Worm (Caenorhabditis elegans): ENCODE measurements around the gene ZC455.1.
A peak's percentile ranks its signal among the peaks of the same experiment; 100 is the strongest.

The ZC455.1 gene

ce11 chrV:12796908-12797490 lies 23.7 kb downstream of the ZC455.1 start:
- TF ChIP-seq fkh-2 (tag; optimal IDR thresholded peaks at IDR 0.05) (no peak), nhr-77 (tag; optimal IDR thresholded peaks at IDR 0.05) (no peak), nhr-43 (tag; optimal IDR thresholded peaks at IDR 0.05; ENCODE audit: poor library complexity, severe bottlenecking) (no peak), elt-2 (tag; optimal IDR thresholded peaks at IDR 0.05) (peak; percentile 76), fos-1 (tag; optimal IDR thresholded peaks at IDR 0.05) (no peak), lin-15B (tag; optimal IDR thresholded peaks at IDR 0.05) (no peak)

ce11 chrV:12797992-12798391 lies 24.7 kb downstream of the ZC455.1 start, which contains the start of gene ugt-6:
ugt-6 (minus strand) TSS chrV:12798224.
- no peak for TF ChIP-seq mdl-1 (tag; optimal IDR thresholded peaks at IDR 0.05)
- peak; percentile 9 for TF ChIP-seq pqm-1 (tag; optimal IDR thresholded peaks at IDR 0.05)
- TF ChIP-seq elt-1 (tag; optimal IDR thresholded peaks at IDR 0.05), result no peak
- TF ChIP-seq ztf-11 (tag; optimal IDR thresholded peaks at IDR 0.05), result no peak
- peak; percentile 22 for TF ChIP-seq elt-2 (tag; optimal IDR thresholded peaks at IDR 0.05)

- TF ChIP-seq fkh-2 (tag; optimal IDR thresholded peaks at IDR 0.05), result no peak
- no peak for TF ChIP-seq tbx-2 (tag; optimal IDR thresholded peaks at IDR 0.05)
- TF ChIP-seq ztf-11 (tag; optimal IDR thresholded peaks at IDR 0.05), result no peak
- no peak for TF ChIP-seq jun-1 (tag; optimal IDR thresholded peaks at IDR 0.05)
- TF ChIP-seq mdl-1 (tag; optimal IDR thresholded peaks at IDR 0.05), result no peak
- TF ChIP-seq daf-12 (tag; optimal IDR thresholded peaks at IDR 0.05), result no peak
- TF ChIP-seq nhr-25 (tag; optimal IDR thresholded peaks at IDR 0.05), result no peak
- TF ChIP-seq ceh-16 (tag; optimal IDR thresholded peaks at IDR 0.05), result no peak
- TF ChIP-seq egl-27 (tag; optimal IDR thresholded peaks at IDR 0.05), result no peak
- no peak for TF ChIP-seq nhr-11 (tag; optimal IDR thresholded peaks at IDR 0.05)
- TF ChIP-seq mml-1 (tag; optimal IDR thresholded peaks at IDR 0.05), result no peak
- no peak for TF ChIP-seq nhr-43 (tag; optimal IDR thresholded peaks at IDR 0.05; ENCODE audit: poor library complexity, severe bottlenecking)
- TF ChIP-seq nhr-12 (tag; optimal IDR thresholded peaks at IDR 0.05), result no peak
Observed at ce11 chrV:12800171-12800570, 26.8 kb downstream of the ZC455.1 start, which contains the start of gene ugt-3. ugt-3 (minus strand) TSS chrV:12800271.

- TF ChIP-seq nhr-12 (tag; optimal IDR thresholded peaks at IDR 0.05), result no peak
- no peak for TF ChIP-seq zag-1 (tag; optimal IDR thresholded peaks at IDR 0.05)
- TF ChIP-seq aly-2 (tag; optimal IDR thresholded peaks at IDR 0.05), result no peak
- TF ChIP-seq hmg-11 (tag; optimal IDR thresholded peaks at IDR 0.05), result no peak
- no peak for TF ChIP-seq nhr-11 (tag; optimal IDR thresholded peaks at IDR 0.05)
- no peak for TF ChIP-seq elt-1 (tag; optimal IDR thresholded peaks at IDR 0.05)
- TF ChIP-seq ceh-82 (tag; optimal IDR thresholded peaks at IDR 0.05), result no peak
- TF ChIP-seq nhr-25 (tag; optimal IDR thresholded peaks at IDR 0.05), result no peak
- TF ChIP-seq nhr-76 (tag; optimal IDR thresholded peaks at IDR 0.05), result no peak
- no peak for TF ChIP-seq ceh-28 (tag; optimal IDR thresholded peaks at IDR 0.05)
- TF ChIP-seq nhr-237 (tag; optimal IDR thresholded peaks at IDR 0.05), result no peak
- TF ChIP-seq eor-1 (tag; optimal IDR thresholded peaks at IDR 0.05), result no peak
- TF ChIP-seq lin-39 (tag; optimal IDR thresholded peaks at IDR 0.05), result no peak
- TF ChIP-seq nhr-28 (tag; optimal IDR thresholded peaks at IDR 0.05), result no peak
- no peak for TF ChIP-seq ceh-9 (tag; optimal IDR thresholded peaks at IDR 0.05)
- no peak for TF ChIP-seq mml-1 (tag; optimal IDR thresholded peaks at IDR 0.05)
- no peak for TF ChIP-seq lin-15B (tag; optimal IDR thresholded peaks at IDR 0.05)
Observed at ce11 chrV:12803274-12803673, 30.0 kb downstream of the ZC455.1 start, which contains the start of gene srbc-45. srbc-45 (plus strand) TSS chrV:12803574.

ce11 chrV:12806190-12806589 lies 32.9 kb downstream of the ZC455.1 start, which contains the start of gene ZC443.7:
ZC443.7 (plus strand) TSS chrV:12806490.
- no peak for TF ChIP-seq tbx-2 (tag; optimal IDR thresholded peaks at IDR 0.05)
- no peak for TF ChIP-seq pha-4 (tag; optimal IDR thresholded peaks at IDR 0.05)
- no peak for TF ChIP-seq nhr-25 (tag; optimal IDR thresholded peaks at IDR 0.05)
- TF ChIP-seq R02D3.7 (tag; optimal IDR thresholded peaks at IDR 0.05), result no peak
- TF ChIP-seq nhr-237 (tag; optimal IDR thresholded peaks at IDR 0.05), result no peak
- TF ChIP-seq egl-27 (tag; optimal IDR thresholded peaks at IDR 0.05), result no peak
- TF ChIP-seq hmg-11 (tag; optimal IDR thresholded peaks at IDR 0.05), result no peak
- no peak for TF ChIP-seq skn-1 (tag; optimal IDR thresholded peaks at IDR 0.05)
- no peak for TF ChIP-seq fos-1 (tag; optimal IDR thresholded peaks at IDR 0.05)
- no peak for TF ChIP-seq nhr-12 (tag; optimal IDR thresholded peaks at IDR 0.05)
- TF ChIP-seq ceh-28 (tag; optimal IDR thresholded peaks at IDR 0.05), result no peak
- no peak for TF ChIP-seq mdl-1 (tag; optimal IDR thresholded peaks at IDR 0.05)
